Fruit fly (Drosophila melanogaster) whole organism, pupa: ENCODE measurements around the gene Cad88C.

Experiments used
- CG10348 ChIP-seq: fragments of 200-800 bp; sonication (Bioruptor generic); IDR thresholded peaks from 2 replicates; pipeline ENCODE4 v1.3.6; 2022; ENCODE audit warnings: missing biosample characterization, missing genetic modification characterization
- CG13204 ChIP-seq: fragments of 200-800 bp; sonication (Bioruptor generic); optimal IDR thresholded peaks from 2 replicates; lab custom pipeline; 2018; ENCODE audit warnings: missing biosample characterization, mild to moderate bottlenecking, missing genetic modification characterization, moderate library complexity
- CG14655 ChIP-seq: fragments of 200-800 bp; sonication (Bioruptor generic); optimal IDR thresholded peaks from 3 replicates; lab custom pipeline; 2017; ENCODE audit warnings: mild to moderate bottlenecking, missing biosample characterization, missing genetic modification reagents, missing genetic modification characterization
- CG15710 ChIP-seq: fragments of 200-800 bp; sonication (Bioruptor generic); optimal IDR thresholded peaks from 2 replicates; lab custom pipeline; 2018; ENCODE audit warnings: missing biosample characterization, mild to moderate bottlenecking, missing genetic modification characterization, moderate library complexity
- CG9948 ChIP-seq: fragments of 200-800 bp; sonication (Bioruptor generic); optimal IDR thresholded peaks from 2 replicates; lab custom pipeline; 2018; ENCODE audit warnings: missing biosample characterization, mild to moderate bottlenecking, missing genetic modification characterization, moderate library complexity
- D1 ChIP-seq: fragments of 200-800 bp; sonication (Bioruptor generic); optimal IDR thresholded peaks from 2 replicates; lab custom pipeline; 2018; ENCODE audit warnings: missing biosample characterization, mild to moderate bottlenecking, missing genetic modification characterization, moderate library complexity
- Ets98B ChIP-seq: fragments of 200-800 bp; sonication (Bioruptor generic); IDR thresholded peaks from 2 replicates; pipeline ENCODE4 v1.3.6; 2022; ENCODE audit warnings: missing biosample characterization, missing genetic modification characterization
- Pif1A ChIP-seq: fragments of 200-800 bp; sonication (Bioruptor generic); optimal IDR thresholded peaks from 3 replicates; lab custom pipeline; 2016; ENCODE audit warnings: missing biosample characterization, missing genetic modification characterization
- fd96Ca ChIP-seq: fragments of 200-800 bp; sonication (Bioruptor generic); IDR thresholded peaks from 3 replicates; pipeline ENCODE4 v1.3.6; 2022; ENCODE audit warnings: missing biosample characterization, missing genetic modification characterization
- gl ChIP-seq: fragments of 200-800 bp; sonication (Bioruptor generic); optimal IDR thresholded peaks from 2 replicates; lab custom pipeline; 2018; ENCODE audit warnings: missing biosample characterization, mild to moderate bottlenecking, missing genetic modification characterization
- rn ChIP-seq: fragments of 200-800 bp; sonication (Bioruptor generic); IDR thresholded peaks from 2 replicates; pipeline ENCODE4 v1.3.6; 2022; ENCODE audit warnings: missing biosample characterization, missing genetic modification characterization

DNA sequence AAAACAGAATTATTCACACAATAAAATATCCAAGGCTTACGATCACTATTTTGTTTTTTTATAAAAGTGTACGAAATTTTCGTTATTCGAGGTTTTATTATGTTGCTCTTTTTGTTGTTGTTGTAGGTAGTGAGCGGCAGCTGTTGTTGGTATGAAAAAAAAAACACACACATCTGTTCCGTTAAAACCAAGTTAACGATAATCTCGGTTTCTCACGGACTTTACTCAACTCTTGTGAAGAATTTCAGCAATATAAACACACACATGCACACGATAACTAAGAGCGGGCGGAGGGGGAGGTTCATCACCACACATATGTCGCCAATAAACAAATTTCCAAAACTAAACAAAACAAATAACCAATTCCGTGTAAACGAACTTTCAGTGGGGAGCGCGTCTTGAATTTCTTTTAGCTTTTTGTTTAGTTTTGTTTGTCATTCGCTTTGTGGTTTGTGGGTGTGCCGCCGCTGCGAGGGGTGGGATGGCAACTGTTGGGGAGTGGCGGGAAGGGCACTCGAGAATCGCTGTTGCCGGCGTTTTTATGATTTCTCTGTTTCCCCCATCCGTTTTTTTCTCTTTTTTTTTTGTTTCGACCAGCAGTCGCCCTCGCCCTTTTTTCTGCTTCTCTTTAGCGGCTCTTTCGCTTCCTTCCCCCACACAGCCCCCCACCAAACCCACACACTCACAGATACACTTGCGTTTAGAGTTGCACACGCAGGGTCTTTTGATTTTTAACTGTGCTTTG lies 24.1 kb downstream of the Cad88C start:
- TF ChIP-seq gl (no peak), Ets98B (no peak), CG9948 (tag; lab: Kevin White, UChicago) (no peak), fd96Ca (GFP tag; lab: Robert Waterston, UW) (no peak), CG13204 (GFP tag; lab: Kevin White, UChicago) (peak; percentile 60), CG15710 (tag; lab: Kevin White, UChicago) (no peak), CG10348 (GFP tag; lab: Robert Waterston, UW) (no peak), Pif1A (GFP tag; lab: Kevin White, UChicago) (no peak), CG14655 (no peak), rn (GFP tag; lab: Robert Waterston, UW) (no peak), D1 (tag; lab: Kevin White, UChicago) (no peak)
